Worm (Caenorhabditis elegans) whole organism, L4 larva: ENCODE data around the gene rde-1.

Experiments
- F26F4.8 ChIP-seq: fragments of 200-800 bp; sonication (Bioruptor generic); conservative IDR thresholded peaks from 2 replicates; pipeline ENCODE4 v1.3.6; 2022; ENCODE audit warnings: missing genetic modification characterization, missing compliant biosample characterization
- Y105C5A.15 ChIP-seq: fragments of 200-800 bp; sonication (Bioruptor generic); IDR thresholded peaks from 2 replicates; pipeline ENCODE4 v1.3.6; 2022; ENCODE audit warnings: missing genetic modification characterization, missing compliant biosample characterization
- Y75B8A.6 ChIP-seq: fragments of 200-800 bp; sonication (Bioruptor generic); IDR thresholded peaks from 2 replicates; pipeline ENCODE4 v1.3.6; 2022; ENCODE audit warnings: missing genetic modification reagents, missing genetic modification characterization, missing compliant biosample characterization
- arid-1 ChIP-seq: fragments of 200-800 bp; sonication (Bioruptor generic); conservative IDR thresholded peaks from 2 replicates; pipeline ENCODE4 v1.3.6; 2022; ENCODE audit warnings: missing genetic modification reagents, missing genetic modification characterization, missing compliant biosample characterization
- ceh-20 ChIP-seq: fragments of 200-800 bp; sonication (Bioruptor generic); IDR thresholded peaks from 2 replicates; pipeline ENCODE4 v1.3.6; 2022; ENCODE audit warnings: missing genetic modification reagents, missing genetic modification characterization, missing compliant biosample characterization
- ceh-28 ChIP-seq: fragments of 150-350 bp; optimal IDR thresholded peaks from 2 replicates; lab custom pipeline; 2014; ENCODE audit warnings: missing biosample characterization, missing genetic modification reagents, missing genetic modification characterization
- ceh-32 ChIP-seq: sonication (generic microtip); optimal IDR thresholded peaks from 2 replicates; lab custom pipeline; 2016; ENCODE audit warnings: mild to moderate bottlenecking, missing genetic modification characterization, missing compliant biosample characterization; ENCODE audit not compliant: poor library complexity
- ces-1 ChIP-seq: fragments of 150-350 bp; sonication (generic microtip); optimal IDR thresholded peaks from 4 replicates; lab custom pipeline; 2014; ENCODE audit warnings: missing biosample characterization, missing genetic modification reagents, missing genetic modification characterization
- ctbp-1 ChIP-seq: fragments of 200-800 bp; sonication (Bioruptor generic); IDR thresholded peaks from 2 replicates; pipeline ENCODE4 v1.3.6; 2022; ENCODE audit warnings: missing genetic modification reagents, missing genetic modification characterization, missing compliant biosample characterization
- daf-16 ChIP-seq, 3 experiments: sonication (generic microtip); optimal IDR thresholded peaks; 2 replicates each; lab custom pipeline; 2016 to 2017; ENCODE audit warnings: missing genetic modification characterization in 3 of 3, missing genetic modification reagents in 3 of 3, mild to moderate bottlenecking in 2 of 3, missing compliant biosample characterization in 2 of 3, missing biosample characterization in 1 of 3, moderate library complexity in 1 of 3
- daf-19 ChIP-seq: fragments of 200-800 bp; sonication (Bioruptor generic); conservative IDR thresholded peaks from 2 replicates; pipeline ENCODE4 v1.3.6; 2022; ENCODE audit warnings: missing genetic modification characterization, missing compliant biosample characterization
- daf-8 ChIP-seq: fragments of 200-800 bp; sonication (Bioruptor generic); IDR thresholded peaks from 2 replicates; pipeline ENCODE4 v1.3.6; 2022; ENCODE audit warnings: missing genetic modification characterization, missing compliant biosample characterization
- dmd-6 ChIP-seq: fragments of 200-800 bp; sonication (Bioruptor generic); IDR thresholded peaks from 2 replicates; pipeline ENCODE4 v1.3.6; 2022; ENCODE audit warnings: missing genetic modification reagents, missing genetic modification characterization, missing compliant biosample characterization
- dmd-8 ChIP-seq: fragments of 200-800 bp; sonication (Bioruptor generic); IDR thresholded peaks from 2 replicates; pipeline ENCODE4 v1.3.6; 2022; ENCODE audit warnings: missing genetic modification characterization, missing compliant biosample characterization
- dve-1 ChIP-seq: sonication (generic microtip); optimal IDR thresholded peaks from 2 replicates; lab custom pipeline; 2017; ENCODE audit warnings: antibody characterized with exemption, mild to moderate bottlenecking, missing genetic modification characterization, missing compliant biosample characterization; ENCODE audit not compliant: insufficient read depth
- egl-27 ChIP-seq: sonication (generic microtip); optimal IDR thresholded peaks from 3 replicates; lab custom pipeline; 2017; ENCODE audit warnings: missing biosample characterization, missing genetic modification reagents, missing genetic modification characterization
- egl-43 ChIP-seq: fragments of 200-800 bp; sonication (Bioruptor generic); IDR thresholded peaks from 2 replicates; pipeline ENCODE4 v1.3.6; 2022; ENCODE audit warnings: missing genetic modification reagents, missing genetic modification characterization, missing compliant biosample characterization
- gei-8 ChIP-seq: fragments of 200-800 bp; sonication (Bioruptor generic); optimal IDR thresholded peaks from 2 replicates; lab custom pipeline; 2018; ENCODE audit warnings: mild to moderate bottlenecking, missing genetic modification characterization, missing compliant biosample characterization
- hlh-30 ChIP-seq: sonication (generic microtip); optimal IDR thresholded peaks from 2 replicates; lab custom pipeline; 2017; ENCODE audit warnings: antibody characterized with exemption, mild to moderate bottlenecking, missing genetic modification characterization, missing compliant biosample characterization; ENCODE audit not compliant: insufficient read depth
- hmg-1.1 ChIP-seq: fragments of 200-800 bp; sonication (Bioruptor generic); IDR thresholded peaks from 2 replicates; pipeline ENCODE4 v1.3.6; 2022; ENCODE audit warnings: missing genetic modification reagents, missing genetic modification characterization, missing compliant biosample characterization
- lin-1 ChIP-seq: fragments of 200-800 bp; sonication (Bioruptor generic); IDR thresholded peaks from 2 replicates; pipeline ENCODE4 v1.3.6; 2022; ENCODE audit warnings: missing genetic modification reagents, missing genetic modification characterization, missing compliant biosample characterization
- lin-13 ChIP-seq: fragments of 150-350 bp; optimal IDR thresholded peaks from 2 replicates; lab custom pipeline; 2014; ENCODE audit warnings: missing biosample characterization, missing genetic modification reagents, missing genetic modification characterization
- lin-29 ChIP-seq: fragments of 200-800 bp; sonication (Bioruptor generic); IDR thresholded peaks from 2 replicates; pipeline ENCODE4 v1.3.6; 2022; ENCODE audit warnings: missing genetic modification reagents, missing genetic modification characterization, missing compliant biosample characterization
- lir-3 ChIP-seq: sonication (generic microtip); optimal IDR thresholded peaks from 2 replicates; lab custom pipeline; 2016; ENCODE audit warnings: mild to moderate bottlenecking, missing genetic modification characterization, missing compliant biosample characterization
- lsy-2 ChIP-seq, 2 experiments: fragments of 150-350 bp in 1 of 2; sonication (generic microtip) in 1 of 2; optimal IDR thresholded peaks; 2 replicates each; lab custom pipeline; 2014 to 2017; ENCODE audit warnings: missing biosample characterization in 2 of 2, missing genetic modification characterization in 2 of 2
- madf-9 ChIP-seq: fragments of 200-800 bp; sonication (Bioruptor generic); conservative IDR thresholded peaks from 2 replicates; pipeline ENCODE4 v1.3.6; 2022; ENCODE audit warnings: missing genetic modification reagents, missing genetic modification characterization, missing compliant biosample characterization
- mdl-1 ChIP-seq, 2 experiments: fragments of 150-350 bp in 1 of 2; sonication (generic microtip) in 1 of 2; optimal IDR thresholded peaks; 2 replicates each; lab custom pipeline; 2014 to 2017; ENCODE audit warnings: missing biosample characterization in 2 of 2, missing genetic modification characterization in 2 of 2
- mdt-29 ChIP-seq: fragments of 200-800 bp; sonication (Bioruptor generic); IDR thresholded peaks from 2 replicates; pipeline ENCODE4 v1.3.6; 2022; ENCODE audit warnings: missing genetic modification reagents, missing genetic modification characterization, missing compliant biosample characterization
- mep-1 ChIP-seq: fragments of 150-350 bp; sonication (generic microtip); optimal IDR thresholded peaks from 3 replicates; lab custom pipeline; 2014; ENCODE audit warnings: missing biosample characterization, missing genetic modification characterization
- mxl-3 ChIP-seq: fragments of 200-800 bp; sonication (Bioruptor generic); optimal IDR thresholded peaks from 2 replicates; lab custom pipeline; 2018; ENCODE audit warnings: mild to moderate bottlenecking, missing genetic modification characterization, missing compliant biosample characterization
- nhr-102 ChIP-seq: sonication (generic microtip); optimal IDR thresholded peaks from 2 replicates; lab custom pipeline; 2016; ENCODE audit warnings: mild to moderate bottlenecking, missing genetic modification characterization, moderate library complexity, missing compliant biosample characterization
- nhr-11 ChIP-seq: fragments of 150-350 bp; optimal IDR thresholded peaks from 2 replicates; lab custom pipeline; 2014; ENCODE audit warnings: missing biosample characterization, missing genetic modification characterization
- nhr-25 ChIP-seq: sonication (generic microtip); optimal IDR thresholded peaks from 2 replicates; lab custom pipeline; 2017; ENCODE audit warnings: missing genetic modification characterization, mild to moderate bottlenecking, missing compliant biosample characterization, antibody characterized with exemption, moderate library complexity, borderline replicate concordance; ENCODE audit not compliant: insufficient read depth
- nhr-28 ChIP-seq: fragments of 150-350 bp; optimal IDR thresholded peaks from 2 replicates; lab custom pipeline; 2014; ENCODE audit warnings: missing biosample characterization, missing genetic modification characterization
- nhr-41 ChIP-seq: fragments of 200-800 bp; sonication (Bioruptor generic); IDR thresholded peaks from 2 replicates; pipeline ENCODE4 v1.3.6; 2022; ENCODE audit warnings: missing genetic modification reagents, missing genetic modification characterization, missing compliant biosample characterization
- rbr-2 ChIP-seq: sonication (generic microtip); optimal IDR thresholded peaks from 2 replicates; lab custom pipeline; 2016; ENCODE audit warnings: missing genotype, missing genetic modification characterization, missing compliant biosample characterization
- saeg-2 ChIP-seq: fragments of 200-800 bp; sonication (Bioruptor generic); IDR thresholded peaks from 2 replicates; pipeline ENCODE4 v1.3.6; 2022; ENCODE audit warnings: missing genetic modification reagents, missing genetic modification characterization, missing compliant biosample characterization
- snpc-4 ChIP-seq: fragments of 150-350 bp; optimal IDR thresholded peaks from 2 replicates; lab custom pipeline; 2014; ENCODE audit warnings: missing biosample characterization, missing genetic modification characterization
- spr-3 ChIP-seq: fragments of 200-800 bp; sonication (Bioruptor generic); optimal IDR thresholded peaks from 2 replicates; lab custom pipeline; 2018; ENCODE audit warnings: mild to moderate bottlenecking, missing genetic modification characterization, missing compliant biosample characterization
- tra-1 ChIP-seq: fragments of 200-800 bp; sonication (Bioruptor generic); IDR thresholded peaks from 2 replicates; pipeline ENCODE4 v1.3.6; 2022; ENCODE audit warnings: missing genetic modification reagents, missing genetic modification characterization, missing compliant biosample characterization
- zfp-3 ChIP-seq: fragments of 200-800 bp; sonication (Bioruptor generic); conservative IDR thresholded peaks from 2 replicates; pipeline ENCODE4 v1.3.6; 2022; ENCODE audit warnings: missing genetic modification reagents, missing genetic modification characterization, missing compliant biosample characterization
- zip-2 ChIP-seq: fragments of 150-350 bp; optimal IDR thresholded peaks from 2 replicates; lab custom pipeline; 2014; ENCODE audit warnings: missing biosample characterization, missing genetic modification characterization
- ztf-7 ChIP-seq: fragments of 150-350 bp; optimal IDR thresholded peaks from 2 replicates; lab custom pipeline; 2014; ENCODE audit warnings: missing biosample characterization, missing genetic modification characterization

Gene rde-1

DNA sequence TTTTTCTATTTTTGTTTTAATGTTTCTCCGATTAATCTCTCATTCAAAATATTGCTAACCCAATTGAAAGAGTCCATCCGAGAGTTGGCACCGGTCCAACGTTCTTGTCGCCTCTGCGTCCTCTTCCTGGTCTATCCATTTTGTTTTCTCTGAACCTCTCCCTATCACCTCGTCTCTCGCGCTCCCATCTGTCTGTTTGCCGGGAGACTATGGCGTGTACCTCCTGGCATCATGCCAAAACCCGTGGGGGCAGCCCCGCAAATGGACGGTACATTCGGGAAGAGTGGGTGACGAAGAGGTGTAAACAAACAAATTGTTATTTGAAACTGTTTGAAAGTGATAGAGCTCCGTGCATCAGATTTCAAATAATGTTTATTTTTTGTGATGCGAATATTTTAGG is 44.8 kb upstream of the rde-1 start, which contains the start of gene T06E8.2 (continued):
- TF ChIP-seq ztf-7: no peak
- no peak for TF ChIP-seq gei-8 (GFP tag; lab: Kevin White, UChicago)
- no peak for TF ChIP-seq spr-3 (GFP tag; lab: Kevin White, UChicago)
- no peak for TF ChIP-seq dmd-8 (GFP tag; lab: Robert Waterston, UW)
- no peak for TF ChIP-seq egl-43 (GFP tag; lab: Robert Waterston, UW)
- no peak for TF ChIP-seq lin-13 (GFP tag; lab: Kevin White, UChicago)
- no peak for TF ChIP-seq lin-29 (GFP tag; lab: Robert Waterston, UW)
- TF ChIP-seq nhr-41 (GFP tag; lab: Robert Waterston, UW): no peak
- TF ChIP-seq ceh-32 (tag; lab: Kevin White, UChicago): no peak
- TF ChIP-seq daf-16 (GFP tag; optimal IDR thresholded peaks at IDR 0.05; lab: Kevin White, UChicago): peak in 1 of 2 experiments; percentile 43
- TF ChIP-seq daf-16 (tag; optimal IDR thresholded peaks at IDR 0.05; lab: Kevin White, UChicago): peak; percentile 39
- no peak for TF ChIP-seq zfp-3
- no peak for TF ChIP-seq ces-1 (GFP tag; lab: Kevin White, UChicago)
- TF ChIP-seq madf-9 (GFP tag; lab: Robert Waterston, UW): 0 out of 2 replicates have a peak, but pooled peaks have one; percentile 31
- TF ChIP-seq hlh-30: peak; percentile 82
- no peak for TF ChIP-seq zip-2 (tag; lab: Kevin White, UChicago)
- TF ChIP-seq nhr-11 (tag; lab: Kevin White, UChicago): peak; percentile 43
- peak; percentile 47 for TF ChIP-seq nhr-28 (tag; lab: Kevin White, UChicago)
- peak in 1 of 2 experiments; percentile 54 for TF ChIP-seq lsy-2 (tag; optimal IDR thresholded peaks at IDR 0.05; lab: Kevin White, UChicago)
- TF ChIP-seq saeg-2 (GFP tag; lab: Robert Waterston, UW): 0 out of 2 replicates have a peak, but pooled peaks have one; percentile 53
- TF ChIP-seq hmg-1.1: peak; percentile 27; the same call in 1 of the 2 replicates
- TF ChIP-seq tra-1 (GFP tag; lab: Robert Waterston, UW): 0 out of 2 replicates have a peak, but pooled peaks have one; percentile 45
- no peak for TF ChIP-seq mdt-29
- no peak for TF ChIP-seq lir-3 (tag; lab: Kevin White, UChicago)
- TF ChIP-seq dve-1: peak; percentile 69
- TF ChIP-seq mxl-3 (GFP tag; lab: Kevin White, UChicago): peak; percentile 79
- TF ChIP-seq mdl-1 (tag; optimal IDR thresholded peaks at IDR 0.05; lab: Kevin White, UChicago): peak in 1 of 2 experiments; percentile 69

ce11 chrV:10035586-10035985 is 44.1 kb upstream of the rde-1 start:
- no peak for TF ChIP-seq hlh-30
- TF ChIP-seq ceh-28: no peak
- TF ChIP-seq rbr-2: peak; percentile 5
- TF ChIP-seq dmd-6 (GFP tag; lab: Robert Waterston, UW): no peak
- TF ChIP-seq Y75B8A.6 (GFP tag; lab: Robert Waterston, UW): no peak

DNA sequence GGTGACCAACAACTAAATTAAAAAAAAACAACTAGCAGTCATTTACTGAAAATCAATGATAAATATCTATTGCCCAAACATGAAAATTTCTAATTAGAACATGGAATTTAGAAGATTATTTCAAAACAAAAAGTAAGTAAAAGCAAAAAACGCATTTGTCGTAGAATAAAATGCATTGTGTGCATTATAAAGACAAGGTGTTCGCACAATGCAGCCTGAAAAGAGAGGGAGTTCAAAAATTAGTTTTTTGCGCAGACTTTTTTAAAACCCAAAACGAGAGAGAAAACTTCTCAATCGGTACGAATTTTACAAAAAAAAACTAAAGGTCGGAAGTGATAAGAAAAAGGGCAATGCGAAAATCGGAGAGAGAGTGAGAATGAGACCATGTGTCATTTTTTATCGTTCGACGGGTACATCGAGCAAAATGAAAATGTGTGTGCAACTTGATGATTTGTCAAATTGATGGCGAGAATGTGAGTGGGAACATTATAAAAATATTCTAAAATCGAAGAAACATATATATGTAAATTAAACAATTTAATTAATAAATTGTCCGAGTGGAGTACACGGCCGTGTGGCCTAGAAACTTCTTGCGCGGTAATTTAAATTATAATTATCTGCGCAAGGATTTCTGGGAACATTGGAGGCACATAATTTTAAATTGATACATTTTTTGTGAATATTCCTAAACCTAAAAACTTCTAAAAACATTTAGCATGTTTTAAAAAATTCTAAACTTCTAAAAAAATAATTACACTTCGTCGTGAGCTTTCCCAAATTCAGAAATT is 40.1 kb upstream of the rde-1 start:
- TF ChIP-seq daf-8 (no peak), egl-27 (tag; lab: Kevin White, UChicago) (no peak), lin-1 (GFP tag; lab: Robert Waterston, UW) (0 out of 2 replicates have a peak, but pooled peaks have one; percentile 45), nhr-25 (tag; lab: Kevin White, UChicago) (no peak), mep-1 (peak; percentile 24), lin-29 (GFP tag; lab: Robert Waterston, UW) (0 out of 2 replicates have a peak, but pooled peaks have one; percentile 13), nhr-102 (peak; percentile 31), Y105C5A.15 (GFP tag; lab: Robert Waterston, UW) (no peak), snpc-4 (tag; lab: Kevin White, UChicago) (no peak), lsy-2 (tag; optimal IDR thresholded peaks at IDR 0.05; lab: Kevin White, UChicago) (peak in 1 of 2 experiments; percentile 48), ceh-32 (tag; lab: Kevin White, UChicago) (no peak), daf-19 (GFP tag; lab: Robert Waterston, UW) (no peak), rbr-2 (no peak), tra-1 (GFP tag; lab: Robert Waterston, UW) (0 out of 2 replicates have a peak, but pooled peaks have one; percentile 32), spr-3 (GFP tag; lab: Kevin White, UChicago) (no peak), mdl-1 (tag; optimal IDR thresholded peaks at IDR 0.05; lab: Kevin White, UChicago) (peak in 1 of 2 experiments; percentile 47), lin-13 (GFP tag; lab: Kevin White, UChicago) (no peak), mdt-29 (no peak), arid-1 (GFP tag; lab: Robert Waterston, UW) (no peak), dve-1 (peak; percentile 43), F26F4.8 (GFP tag; lab: Robert Waterston, UW) (no peak), ceh-20 (GFP tag; lab: Robert Waterston, UW) (no peak), ctbp-1 (GFP tag; lab: Robert Waterston, UW) (no peak)
